Worm (Caenorhabditis elegans) whole organism, L3 larva: ENCODE results near the gene mig-21.

Experiments used
- R02D3.7 ChIP-seq: fragments of 150-350 bp; optimal IDR thresholded peaks from 2 replicates; lab custom pipeline; 2014; ENCODE audit warnings: missing biosample characterization, missing genetic modification characterization
- ZK546.5 ChIP-seq: sonication (generic microtip); optimal IDR thresholded peaks from 2 replicates; lab custom pipeline; 2017; ENCODE audit warnings: missing biosample characterization, missing genetic modification characterization
- aly-2 ChIP-seq: fragments of 150-350 bp; optimal IDR thresholded peaks from 2 replicates; lab custom pipeline; 2014; ENCODE audit warnings: missing biosample characterization, missing genetic modification characterization
- ama-1 ChIP-seq: fragments of 150-350 bp; optimal IDR thresholded peaks from 2 replicates; lab custom pipeline; 2018
- ceh-16 ChIP-seq: sonication (generic microtip); optimal IDR thresholded peaks from 2 replicates; lab custom pipeline; 2017; ENCODE audit warnings: missing biosample characterization, missing genetic modification characterization
- ceh-28 ChIP-seq: fragments of 150-350 bp; optimal IDR thresholded peaks from 2 replicates; lab custom pipeline; 2014; ENCODE audit warnings: missing biosample characterization, missing genetic modification reagents, missing genetic modification characterization
- ceh-82 ChIP-seq: fragments of 150-350 bp; optimal IDR thresholded peaks from 2 replicates; lab custom pipeline; 2014; ENCODE audit warnings: missing biosample characterization, missing genetic modification characterization
- ceh-9 ChIP-seq: sonication (generic microtip); optimal IDR thresholded peaks from 2 replicates; lab custom pipeline; 2018; ENCODE audit warnings: missing biosample characterization, missing genetic modification characterization
- daf-12 ChIP-seq: fragments of 150-350 bp; optimal IDR thresholded peaks from 2 replicates; lab custom pipeline; 2014; ENCODE audit warnings: missing biosample characterization, missing genetic modification reagents, missing genetic modification characterization
- egl-27 ChIP-seq: sonication (generic microtip); optimal IDR thresholded peaks from 4 replicates; lab custom pipeline; 2017; ENCODE audit warnings: missing biosample characterization, missing genetic modification reagents, missing genetic modification characterization
- egl-5 ChIP-seq: fragments of 150-350 bp; optimal IDR thresholded peaks from 2 replicates; lab custom pipeline; 2017; ENCODE audit warnings: missing biosample characterization, missing genetic modification reagents, missing genetic modification characterization, inconsistent platforms
- elt-1 ChIP-seq: fragments of 150-350 bp; optimal IDR thresholded peaks from 2 replicates; lab custom pipeline; 2014; ENCODE audit warnings: missing biosample characterization, missing genetic modification characterization
- elt-2 ChIP-seq: sonication (generic microtip); optimal IDR thresholded peaks from 2 replicates; lab custom pipeline; 2016; ENCODE audit warnings: missing genetic modification reagents, mild to moderate bottlenecking, missing genetic modification characterization, missing compliant biosample characterization
- eor-1 ChIP-seq, 2 experiments: fragments of 150-350 bp; optimal IDR thresholded peaks; 2 replicates each; lab custom pipeline; 2014 to 2018; ENCODE audit warnings: missing biosample characterization in 2 of 2, missing genetic modification characterization in 2 of 2
- fkh-2 ChIP-seq: fragments of 150-350 bp; optimal IDR thresholded peaks from 2 replicates; lab custom pipeline; 2014; ENCODE audit warnings: missing biosample characterization, missing genetic modification reagents, missing genetic modification characterization
- fos-1 ChIP-seq: fragments of 150-350 bp; optimal IDR thresholded peaks from 2 replicates; lab custom pipeline; 2014; ENCODE audit warnings: missing biosample characterization, missing genetic modification characterization
- hmg-11 ChIP-seq: sonication (generic microtip); optimal IDR thresholded peaks from 2 replicates; lab custom pipeline; 2016; ENCODE audit warnings: missing genetic modification characterization, missing compliant biosample characterization
- jun-1 ChIP-seq: fragments of 150-350 bp; optimal IDR thresholded peaks from 2 replicates; lab custom pipeline; 2014; ENCODE audit warnings: missing biosample characterization, missing genetic modification reagents, missing genetic modification characterization
- lin-15B ChIP-seq: fragments of 150-350 bp; optimal IDR thresholded peaks from 2 replicates; lab custom pipeline; 2014; ENCODE audit warnings: missing biosample characterization, missing genetic modification characterization
- lin-39 ChIP-seq: fragments of 150-350 bp; optimal IDR thresholded peaks from 2 replicates; lab custom pipeline; 2018; ENCODE audit warnings: missing biosample characterization, missing genetic modification reagents, missing genetic modification characterization
- lsy-12 ChIP-seq: sonication (generic microtip); optimal IDR thresholded peaks from 2 replicates; lab custom pipeline; 2016; ENCODE audit warnings: mild to moderate bottlenecking, missing genetic modification characterization, missing compliant biosample characterization
- mdl-1 ChIP-seq: fragments of 150-350 bp; optimal IDR thresholded peaks from 2 replicates; lab custom pipeline; 2014; ENCODE audit warnings: missing biosample characterization, missing genetic modification characterization
- mml-1 ChIP-seq: fragments of 150-350 bp; sonication (generic microtip); optimal IDR thresholded peaks from 3 replicates; lab custom pipeline; 2014; ENCODE audit warnings: missing biosample characterization, missing genetic modification characterization
- nfya-1 ChIP-seq: sonication (generic microtip); optimal IDR thresholded peaks from 2 replicates; lab custom pipeline; 2017; ENCODE audit warnings: missing genetic modification characterization, mild to moderate bottlenecking, missing compliant biosample characterization, antibody characterized with exemption, moderate library complexity; ENCODE audit not compliant: insufficient read depth
- nhr-11 ChIP-seq: fragments of 150-350 bp; optimal IDR thresholded peaks from 2 replicates; lab custom pipeline; 2014; ENCODE audit warnings: missing biosample characterization, missing genetic modification characterization
- nhr-12 ChIP-seq: fragments of 150-350 bp; optimal IDR thresholded peaks from 2 replicates; lab custom pipeline; 2014; ENCODE audit warnings: missing biosample characterization, missing genetic modification characterization
- nhr-23 ChIP-seq: fragments of 150-350 bp; optimal IDR thresholded peaks from 2 replicates; lab custom pipeline; 2014; ENCODE audit warnings: missing biosample characterization, missing genetic modification reagents, missing genetic modification characterization
- nhr-25 ChIP-seq: sonication (generic microtip); optimal IDR thresholded peaks from 2 replicates; lab custom pipeline; 2017; ENCODE audit warnings: missing biosample characterization, missing genetic modification characterization
- nhr-28 ChIP-seq: fragments of 150-350 bp; optimal IDR thresholded peaks from 2 replicates; lab custom pipeline; 2014; ENCODE audit warnings: missing biosample characterization, missing genetic modification characterization
- nhr-43 ChIP-seq: sonication (generic microtip); optimal IDR thresholded peaks from 2 replicates; lab custom pipeline; 2016; ENCODE audit warnings: mild to moderate bottlenecking, missing genetic modification characterization, missing compliant biosample characterization; ENCODE audit not compliant: poor library complexity, severe bottlenecking
- nhr-67 ChIP-seq: fragments of 150-350 bp; optimal IDR thresholded peaks from 2 replicates; lab custom pipeline; 2014; ENCODE audit warnings: missing biosample characterization, missing genetic modification characterization
- nhr-76 ChIP-seq: fragments of 150-350 bp; sonication (generic microtip); optimal IDR thresholded peaks from 5 replicates; lab custom pipeline; 2014; ENCODE audit warnings: missing biosample characterization, missing genetic modification characterization
- nhr-77 ChIP-seq: fragments of 150-350 bp; optimal IDR thresholded peaks from 2 replicates; lab custom pipeline; 2014; ENCODE audit warnings: missing biosample characterization, missing genetic modification characterization
- pha-4 ChIP-seq: fragments of 150-350 bp; optimal IDR thresholded peaks from 2 replicates; lab custom pipeline; 2014; ENCODE audit warnings: missing biosample characterization, missing genetic modification reagents, missing genetic modification characterization
- pqm-1 ChIP-seq: fragments of 150-350 bp; optimal IDR thresholded peaks from 2 replicates; lab custom pipeline; 2017; ENCODE audit warnings: missing biosample characterization, missing genetic modification characterization, inconsistent platforms
- sea-2 ChIP-seq: fragments of 150-350 bp; sonication (generic microtip); optimal IDR thresholded peaks from 4 replicates; lab custom pipeline; 2014; ENCODE audit warnings: missing biosample characterization, missing genetic modification reagents, missing genetic modification characterization
- skn-1 ChIP-seq: fragments of 150-350 bp; optimal IDR thresholded peaks from 2 replicates; lab custom pipeline; 2014; ENCODE audit warnings: missing biosample characterization, missing genetic modification characterization
- snpc-4 ChIP-seq: fragments of 150-350 bp; optimal IDR thresholded peaks from 2 replicates; lab custom pipeline; 2014; ENCODE audit warnings: missing biosample characterization, missing genetic modification characterization
- tbx-2 ChIP-seq: sonication (generic microtip); optimal IDR thresholded peaks from 2 replicates; lab custom pipeline; 2016; ENCODE audit warnings: mild to moderate bottlenecking, missing genetic modification characterization, missing compliant biosample characterization
- unc-39 ChIP-seq: sonication (generic microtip); optimal IDR thresholded peaks from 4 replicates; lab custom pipeline; 2017; ENCODE audit warnings: missing biosample characterization, missing genetic modification characterization
- unc-62 ChIP-seq: fragments of 150-350 bp; sonication (generic microtip); optimal IDR thresholded peaks from 4 replicates; lab custom pipeline; 2014; ENCODE audit warnings: missing biosample characterization, missing genetic modification reagents, missing genetic modification characterization
- zag-1 ChIP-seq: fragments of 150-350 bp; optimal IDR thresholded peaks from 2 replicates; lab custom pipeline; 2014; ENCODE audit warnings: missing biosample characterization, missing genetic modification characterization

The mig-21 gene

DNA sequence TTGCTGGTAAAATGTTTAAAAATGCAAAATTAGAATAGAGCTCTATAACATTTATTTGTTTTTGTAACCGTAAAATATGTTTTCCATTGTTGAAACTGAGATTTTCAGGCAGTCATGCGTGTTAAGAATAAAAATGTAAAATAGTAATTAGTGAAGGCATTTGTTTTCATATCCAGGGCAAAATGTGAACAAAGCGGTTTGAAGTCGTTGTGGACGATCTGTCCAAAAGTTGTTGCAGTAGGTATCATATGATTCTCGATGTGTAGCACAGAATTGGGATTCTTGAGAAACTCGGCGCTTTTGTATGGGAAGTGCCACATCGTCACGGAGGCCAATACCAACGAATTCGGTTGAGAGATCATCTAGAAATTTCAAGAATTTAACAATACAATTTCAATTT lies 4.1 kb upstream of the mig-21 start:
- TF ChIP-seq ama-1, result peak; percentile 17
- TF ChIP-seq tbx-2 (tag; lab: Kevin White, UChicago), result no peak

DNA sequence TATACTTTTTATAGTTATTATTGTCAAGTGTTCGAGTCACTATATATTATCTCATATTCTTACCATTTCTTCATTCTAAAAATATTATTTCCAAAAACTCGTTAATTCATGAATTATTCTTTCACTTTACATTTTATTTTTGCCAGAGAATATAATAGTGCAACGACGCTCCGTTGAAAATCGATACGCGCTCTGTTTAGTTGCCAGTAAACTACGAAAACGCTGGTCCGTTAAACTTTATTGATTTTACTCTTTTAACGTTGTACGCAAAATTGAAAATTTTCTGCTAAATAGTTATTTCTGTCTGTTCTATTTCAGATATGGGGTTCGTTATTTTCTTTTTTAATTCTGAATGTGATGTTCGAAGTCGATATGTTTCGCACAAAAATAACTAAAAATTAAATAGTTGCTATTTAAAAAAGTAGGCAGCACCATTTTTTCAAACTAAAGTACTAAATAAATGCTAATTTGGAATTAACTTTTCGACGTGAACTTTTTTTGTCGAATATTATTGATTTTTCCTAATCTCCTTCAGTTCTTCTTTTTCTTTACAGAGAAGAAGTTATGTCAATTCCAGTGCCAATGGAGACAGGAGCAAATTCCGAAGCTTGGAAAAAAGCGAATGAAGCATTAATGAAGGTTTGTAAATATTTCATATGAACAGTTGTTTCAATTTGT lies 1.2 kb upstream of the mig-21 start, which contains the start of gene hpo-10:
Gene hpo-10, plus strand, starts transcription at position 199 of the 678 bp plus-strand sequence.
- TF ChIP-seq snpc-4 (tag; lab: Kevin White, UChicago), result peak; percentile 19
- TF ChIP-seq elt-2 (tag; lab: Kevin White, UChicago), result peak; percentile 20
- no peak for TF ChIP-seq hmg-11 (tag; lab: Kevin White, UChicago)
- TF ChIP-seq nfya-1 (tag; lab: Kevin White, UChicago), result peak; percentile 51
- TF ChIP-seq ceh-28 (tag; lab: Kevin White, UChicago), result peak; percentile 52
- peak; percentile 24 for TF ChIP-seq nhr-23 (tag; lab: Kevin White, UChicago)
- TF ChIP-seq lin-15B (tag; lab: Kevin White, UChicago), result peak; percentile 23
- no peak for TF ChIP-seq nhr-43 (tag; lab: Kevin White, UChicago)
- no peak for TF ChIP-seq pha-4 (tag; lab: Kevin White, UChicago)
- TF ChIP-seq ama-1, result peak; percentile 63

DNA sequence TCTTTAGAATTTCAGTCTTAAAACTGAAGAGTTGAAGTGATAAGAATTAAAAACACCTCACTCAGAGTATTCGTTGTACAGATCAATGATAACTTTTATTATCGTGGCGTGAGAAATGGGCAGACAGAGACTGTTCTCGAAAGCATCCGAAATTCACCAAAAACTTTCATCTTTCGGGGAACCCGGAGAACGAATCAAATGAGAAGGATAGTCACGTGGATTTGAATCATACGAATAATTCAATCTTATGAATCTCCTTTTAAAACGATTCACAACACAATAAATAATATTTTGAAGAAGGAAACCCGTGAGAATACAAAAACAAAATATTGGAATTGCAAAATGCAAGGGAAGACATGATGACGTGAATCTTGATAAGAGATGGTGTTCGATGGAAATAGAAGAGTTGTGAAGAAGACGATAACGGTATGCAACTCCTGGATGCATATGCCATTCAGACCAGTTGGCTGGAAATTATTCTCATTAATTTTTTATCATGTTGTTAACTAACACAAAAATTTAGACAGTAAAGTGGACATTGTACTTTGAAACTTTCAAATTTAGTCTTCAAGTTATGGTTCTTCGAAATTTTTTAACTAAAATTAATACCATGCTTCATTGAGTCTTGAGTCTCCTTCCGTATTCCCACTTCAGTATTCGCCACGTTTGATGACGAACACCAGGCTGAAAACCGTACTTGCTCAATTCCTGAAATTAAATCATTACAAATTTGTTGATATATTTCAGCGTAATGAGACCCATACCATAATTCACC lies 1.1 kb downstream of the mig-21 start:
- TF ChIP-seq egl-27 (no peak), ceh-16 (tag; lab: Kevin White, UChicago) (no peak), elt-2 (tag; lab: Kevin White, UChicago) (peak; percentile 51), jun-1 (tag; lab: Kevin White, UChicago) (no peak), unc-39 (tag; lab: Kevin White, UChicago) (no peak), sea-2 (GFP tag; lab: Kevin White, UChicago) (no peak), mml-1 (tag; lab: Kevin White, UChicago) (no peak), ceh-28 (tag; lab: Kevin White, UChicago) (no peak), nhr-23 (tag; lab: Kevin White, UChicago) (peak; percentile 10), ceh-82 (no peak)

DNA sequence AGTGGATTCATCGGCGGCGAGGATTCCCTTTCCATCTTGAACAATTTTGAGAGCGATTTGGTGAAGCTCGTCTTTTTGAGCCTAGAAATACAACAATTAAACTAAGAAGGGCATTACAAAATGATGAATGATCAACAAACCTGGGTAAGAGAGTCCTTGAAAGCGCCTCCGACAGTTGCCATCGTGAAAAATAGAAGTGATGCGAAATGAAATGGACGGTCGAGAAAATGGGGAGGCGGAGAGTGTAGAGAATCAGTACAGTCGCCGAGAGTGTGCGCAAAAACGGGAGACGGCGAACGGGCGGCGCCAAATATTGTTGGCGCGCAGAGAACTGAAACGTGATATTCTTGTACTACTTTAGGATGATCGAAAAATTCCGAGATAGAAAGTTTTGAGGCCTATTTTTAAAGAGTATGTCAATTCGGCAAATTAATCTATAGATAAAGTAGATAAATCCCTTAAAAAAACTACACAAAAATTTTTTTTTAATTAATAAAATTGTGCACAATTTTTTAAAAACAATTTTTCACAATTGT lies 2.0 kb downstream of the mig-21 start, which contains the start of gene aldo-2:
Gene aldo-2, minus strand, starts transcription at position 486 of the 536 bp plus-strand sequence.
- no peak for TF ChIP-seq hmg-11 (tag; lab: Kevin White, UChicago)
- TF ChIP-seq sea-2 (GFP tag; lab: Kevin White, UChicago), result no peak
- no peak for TF ChIP-seq tbx-2 (tag; lab: Kevin White, UChicago)
- no peak for TF ChIP-seq pqm-1 (tag; lab: Kevin White, UChicago)
- peak; percentile 3 for TF ChIP-seq elt-2 (tag; lab: Kevin White, UChicago)
- no peak for TF ChIP-seq eor-1 (tag; optimal IDR thresholded peaks at IDR 0.05; lab: Kevin White, UChicago)
- no peak for TF ChIP-seq ceh-28 (tag; lab: Kevin White, UChicago)
- peak; percentile 43 for TF ChIP-seq nhr-23 (tag; lab: Kevin White, UChicago)
- TF ChIP-seq nhr-67 (tag; lab: Kevin White, UChicago), result no peak
- TF ChIP-seq nhr-12 (tag; lab: Kevin White, UChicago), result no peak
- TF ChIP-seq mml-1 (tag; lab: Kevin White, UChicago), result no peak
- TF ChIP-seq daf-12, result no peak
- TF ChIP-seq fkh-2, result no peak
- no peak for TF ChIP-seq aly-2 (tag; lab: Kevin White, UChicago)
- TF ChIP-seq ceh-16 (tag; lab: Kevin White, UChicago), result no peak
- no peak for TF ChIP-seq ceh-9 (tag; lab: Kevin White, UChicago)
- no peak for TF ChIP-seq lin-39 (tag; lab: Kevin White, UChicago)
- no peak for TF ChIP-seq nhr-76 (tag; lab: Kevin White, UChicago)
- TF ChIP-seq nhr-28, result no peak
- no peak for TF ChIP-seq egl-27
- no peak for TF ChIP-seq zag-1
- TF ChIP-seq egl-5 (tag; lab: Kevin White, UChicago), result no peak
- TF ChIP-seq nhr-25 (tag; lab: Kevin White, UChicago), result peak; percentile 58
- peak; percentile 27 for TF ChIP-seq lsy-12 (tag; lab: Kevin White, UChicago)
- no peak for TF ChIP-seq nhr-43 (tag; lab: Kevin White, UChicago)
- TF ChIP-seq R02D3.7 (tag; lab: Kevin White, UChicago), result no peak
- no peak for TF ChIP-seq elt-1 (tag; lab: Kevin White, UChicago)
- peak; percentile 93 for TF ChIP-seq ama-1
- no peak for TF ChIP-seq mdl-1 (tag; lab: Kevin White, UChicago)
- no peak for TF ChIP-seq nhr-77 (tag; lab: Kevin White, UChicago)
- TF ChIP-seq ZK546.5, result no peak
- no peak for TF ChIP-seq unc-62 (GFP tag; lab: Kevin White, UChicago)
- TF ChIP-seq jun-1 (tag; lab: Kevin White, UChicago), result no peak
- peak; percentile 42 for TF ChIP-seq lin-15B (tag; lab: Kevin White, UChicago)
- no peak for TF ChIP-seq nfya-1 (tag; lab: Kevin White, UChicago)
- no peak for TF ChIP-seq nhr-11
- TF ChIP-seq skn-1 (tag; lab: Kevin White, UChicago), result no peak
- no peak for TF ChIP-seq fos-1 (tag; lab: Kevin White, UChicago)
